Fruit fly (Drosophila melanogaster) whole organism, embryonic: ENCODE data around the gene CG13084.
A peak's percentile ranks its signal among the peaks of the same experiment; 100 is the strongest.

Source experiments
- Aef1 ChIP-seq: fragments of 200-800 bp; sonication (Bioruptor generic); IDR thresholded peaks from 3 replicates; pipeline ENCODE4 v1.3.6; 2022; ENCODE audit warnings: missing biosample characterization, missing genetic modification characterization
- BtbVII ChIP-seq: fragments of 200-800 bp; sonication (Bioruptor generic); optimal IDR thresholded peaks from 3 replicates; lab custom pipeline; 2017; ENCODE audit warnings: missing biosample characterization, mild to moderate bottlenecking, missing genetic modification characterization
- CG10366 ChIP-seq: fragments of 200-800 bp; sonication (Bioruptor generic); IDR thresholded peaks from 2 replicates; pipeline ENCODE4 v1.3.6; 2022; ENCODE audit warnings: missing biosample characterization, missing genetic modification characterization
- CG10462 ChIP-seq: fragments of 200-800 bp; sonication (Bioruptor generic); optimal IDR thresholded peaks from 2 replicates; lab custom pipeline; 2016; ENCODE audit warnings: missing biosample characterization, missing genetic modification characterization
- CG11696 ChIP-seq: fragments of 200-800 bp; sonication (Bioruptor generic); IDR thresholded peaks from 2 replicates; pipeline ENCODE4 v1.3.6; 2022; ENCODE audit warnings: missing biosample characterization, missing genetic modification characterization
- CG12391 ChIP-seq: fragments of 200-800 bp; sonication (Bioruptor generic); optimal IDR thresholded peaks from 3 replicates; lab custom pipeline; 2018; ENCODE audit warnings: missing biosample characterization, mild to moderate bottlenecking, missing genetic modification characterization, moderate library complexity
- CG12744 ChIP-seq: fragments of 200-800 bp; sonication (Bioruptor generic); optimal IDR thresholded peaks from 2 replicates; lab custom pipeline; 2016; ENCODE audit warnings: missing biosample characterization, missing genetic modification characterization
- CG12942 ChIP-seq: fragments of 200-800 bp; sonication (Bioruptor generic); optimal IDR thresholded peaks from 3 replicates; lab custom pipeline; 2016; ENCODE audit warnings: missing biosample characterization, missing genetic modification characterization
- CG15011 ChIP-seq: fragments of 200-800 bp; sonication (Bioruptor generic); optimal IDR thresholded peaks from 3 replicates; lab custom pipeline; 2018; ENCODE audit warnings: missing biosample characterization, mild to moderate bottlenecking, missing genetic modification characterization
- CG15269 ChIP-seq: fragments of 200-800 bp; sonication (Bioruptor generic); optimal IDR thresholded peaks from 2 replicates; lab custom pipeline; 2018; ENCODE audit warnings: missing biosample characterization, mild to moderate bottlenecking, missing genetic modification characterization, moderate library complexity
- CG15696 ChIP-seq: fragments of 200-800 bp; sonication (Bioruptor generic); optimal IDR thresholded peaks from 2 replicates; lab custom pipeline; 2019; ENCODE audit warnings: missing biosample characterization, mild to moderate bottlenecking, missing genetic modification characterization, moderate library complexity
- CG16813 ChIP-seq: fragments of 200-800 bp; sonication (Bioruptor generic); IDR thresholded peaks from 3 replicates; pipeline ENCODE4 v1.3.6; 2022; ENCODE audit warnings: missing biosample characterization, missing genetic modification characterization; ENCODE audit not compliant: partially characterized antibody
- CG17829 ChIP-seq: fragments of 200-800 bp; optimal IDR thresholded peaks from 2 replicates; lab custom pipeline; 2019; ENCODE audit warnings: missing biosample characterization, mild to moderate bottlenecking, missing genetic modification characterization, moderate library complexity
- CG2129 ChIP-seq: fragments of 200-800 bp; sonication (Bioruptor generic); IDR thresholded peaks from 2 replicates; pipeline ENCODE4 v1.3.6; 2022; ENCODE audit warnings: missing biosample characterization, missing genetic modification characterization; ENCODE audit not compliant: partially characterized antibody
- CG30431 ChIP-seq: fragments of 200-800 bp; sonication (Bioruptor generic); optimal IDR thresholded peaks from 2 replicates; lab custom pipeline; 2017; ENCODE audit warnings: missing biosample characterization, missing genetic modification characterization
- CG31441 ChIP-seq: fragments of 200-800 bp; sonication (Bioruptor generic); IDR thresholded peaks from 2 replicates; pipeline ENCODE4 v1.3.6; 2022; ENCODE audit warnings: missing biosample characterization, missing genetic modification characterization
- CG33557 ChIP-seq: fragments of 200-800 bp; sonication (Bioruptor generic); optimal IDR thresholded peaks from 2 replicates; lab custom pipeline; 2019; ENCODE audit warnings: missing biosample characterization, mild to moderate bottlenecking, missing genetic modification characterization, moderate library complexity
- CG34422 ChIP-seq: fragments of 200-800 bp; sonication (Bioruptor generic); IDR thresholded peaks from 3 replicates; pipeline ENCODE4 v1.3.6; 2022; ENCODE audit warnings: missing biosample characterization, missing genetic modification characterization
- CG4854 ChIP-seq: fragments of 200-800 bp; sonication (Bioruptor generic); optimal IDR thresholded peaks from 2 replicates; lab custom pipeline; 2016; ENCODE audit warnings: missing biosample characterization, missing genetic modification characterization, inconsistent platforms
- CG9817 ChIP-seq: fragments of 200-800 bp; sonication (Bioruptor generic); optimal IDR thresholded peaks from 2 replicates; lab custom pipeline; 2018; ENCODE audit warnings: missing biosample characterization, mild to moderate bottlenecking, missing genetic modification characterization, moderate library complexity
- HLH54F ChIP-seq: fragments of 200-800 bp; sonication (Bioruptor generic); optimal IDR thresholded peaks from 3 replicates; lab custom pipeline; 2016; ENCODE audit warnings: missing biosample characterization, missing genetic modification characterization
- Hand ChIP-seq: fragments of 200-800 bp; sonication (Bioruptor generic); optimal IDR thresholded peaks from 2 replicates; lab custom pipeline; 2017; ENCODE audit warnings: mild to moderate bottlenecking, missing biosample characterization, missing genetic modification reagents, missing genetic modification characterization
- Hr51 ChIP-seq, 2 experiments: fragments of 200-800 bp; sonication (Bioruptor generic); optimal IDR thresholded peaks; 2 replicates in 1 of 2; 3 replicates in 1 of 2; lab custom pipeline; 2016 to 2018; ENCODE audit warnings: missing biosample characterization in 2 of 2, missing genetic modification characterization in 2 of 2, mild to moderate bottlenecking in 1 of 2, moderate library complexity in 1 of 2
- Meics ChIP-seq: fragments of 200-800 bp; sonication (Bioruptor generic); optimal IDR thresholded peaks from 2 replicates; lab custom pipeline; 2017; ENCODE audit warnings: missing biosample characterization, mild to moderate bottlenecking, missing genetic modification characterization
- NK7.1 ChIP-seq: fragments of 200-800 bp; sonication (Bioruptor generic); optimal IDR thresholded peaks from 3 replicates; lab custom pipeline; 2016; ENCODE audit warnings: missing biosample characterization, missing genetic modification characterization
- Neu2 ChIP-seq: fragments of 200-800 bp; sonication (Bioruptor generic); optimal IDR thresholded peaks from 3 replicates; lab custom pipeline; 2016; ENCODE audit warnings: missing biosample characterization, missing genetic modification characterization, borderline replicate concordance
- Optix ChIP-seq: fragments of 200-800 bp; sonication (Bioruptor generic); IDR thresholded peaks from 3 replicates; pipeline ENCODE4 v1.3.6; 2022; ENCODE audit warnings: missing biosample characterization, missing genetic modification characterization
- Poxn ChIP-seq: fragments of 200-800 bp; sonication (Bioruptor generic); IDR thresholded peaks from 2 replicates; pipeline ENCODE4 v1.3.6; 2022; ENCODE audit warnings: missing biosample characterization, missing genetic modification characterization
- Six4 ChIP-seq: fragments of 200-800 bp; sonication (Bioruptor generic); optimal IDR thresholded peaks from 2 replicates; lab custom pipeline; 2016; ENCODE audit warnings: missing biosample characterization, missing genetic modification characterization
- Xrp1 ChIP-seq: fragments of 200-800 bp; sonication (Bioruptor generic); IDR thresholded peaks from 2 replicates; pipeline ENCODE4 v1.3.6; 2022; ENCODE audit warnings: missing biosample characterization, missing genetic modification characterization
- YL-1 ChIP-seq: fragments of 200-800 bp; sonication (Bioruptor generic); optimal IDR thresholded peaks from 3 replicates; lab custom pipeline; 2017; ENCODE audit warnings: missing biosample characterization, mild to moderate bottlenecking, missing genetic modification characterization
- ab ChIP-seq: fragments of 200-800 bp; sonication (Bioruptor generic); optimal IDR thresholded peaks from 2 replicates; lab custom pipeline; 2016; ENCODE audit warnings: missing biosample characterization, missing genetic modification characterization
- ato ChIP-seq: fragments of 200-800 bp; sonication (Bioruptor generic); IDR thresholded peaks from 2 replicates; pipeline ENCODE4 v1.3.6; 2022; ENCODE audit warnings: missing biosample characterization, missing genetic modification characterization; ENCODE audit not compliant: partially characterized antibody
- chinmo ChIP-seq: fragments of 200-800 bp; sonication (Bioruptor generic); IDR thresholded peaks from 4 replicates; pipeline ENCODE4 v1.3.6; 2022; ENCODE audit warnings: missing biosample characterization, missing genetic modification characterization; ENCODE audit not compliant: partially characterized antibody
- crp ChIP-seq, 2 experiments: fragments of 200-800 bp; sonication (Bioruptor generic); optimal IDR thresholded peaks; 2 replicates in 1 of 2; 3 replicates in 1 of 2; lab custom pipeline; 2017; ENCODE audit warnings: missing biosample characterization in 2 of 2, missing genetic modification characterization in 2 of 2, mild to moderate bottlenecking in 1 of 2, moderate library complexity in 1 of 2
- danr ChIP-seq: fragments of 200-800 bp; sonication (Bioruptor generic); IDR thresholded peaks from 2 replicates; pipeline ENCODE4 v1.3.6; 2022; ENCODE audit warnings: missing biosample characterization, missing genetic modification characterization
- dati ChIP-seq: fragments of 200-800 bp; sonication (Bioruptor generic); IDR thresholded peaks from 2 replicates; pipeline ENCODE4 v1.3.6; 2022; ENCODE audit warnings: missing biosample characterization, missing genetic modification characterization
- dpn ChIP-seq, 2 experiments: fragments of 200-800 bp; sonication (Bioruptor generic); optimal IDR thresholded peaks; 3 replicates each; lab custom pipeline; 2016; ENCODE audit warnings: missing biosample characterization in 2 of 2, missing genetic modification characterization in 2 of 2
- emc ChIP-seq: fragments of 200-800 bp; sonication (Bioruptor generic); optimal IDR thresholded peaks from 2 replicates; lab custom pipeline; 2016; ENCODE audit warnings: missing biosample characterization, missing genetic modification characterization
- lbe ChIP-seq: fragments of 200-800 bp; sonication (Bioruptor generic); optimal IDR thresholded peaks from 2 replicates; lab custom pipeline; 2016; ENCODE audit warnings: missing biosample characterization, mild to moderate bottlenecking, missing genetic modification characterization
- maf-S ChIP-seq: fragments of 200-800 bp; sonication (Bioruptor generic); optimal IDR thresholded peaks from 2 replicates; lab custom pipeline; 2016; ENCODE audit warnings: missing biosample characterization, missing genetic modification characterization
- pan ChIP-seq, 4 experiments: fragments of >200 bp in 3 of 4; fragments of 200-800 bp in 1 of 4; sonication (Bioruptor generic) in 1 of 4; optimal IDR thresholded peaks in 3 of 4; IDR thresholded peaks in 1 of 4; 2 replicates each; pipeline versions ENCODE4 v1.3.6 to Lab custom; 2017 to 2022; ENCODE audit warnings: missing biosample characterization in 2 of 4, missing genetic modification characterization in 2 of 4, mixed read lengths in 1 of 4
- seq ChIP-seq: fragments of 200-800 bp; sonication (Bioruptor generic); IDR thresholded peaks from 2 replicates; pipeline ENCODE4 v1.3.6; 2022; ENCODE audit warnings: missing biosample characterization, missing genetic modification characterization
- shn ChIP-seq: fragments of 200-800 bp; sonication (Bioruptor generic); optimal IDR thresholded peaks from 3 replicates; lab custom pipeline; 2016; ENCODE audit warnings: missing biosample characterization, missing genetic modification characterization
- tgo ChIP-seq: fragments of 200-800 bp; sonication (Bioruptor generic); IDR thresholded peaks from 3 replicates; pipeline ENCODE4 v1.3.6; 2022; ENCODE audit warnings: missing biosample characterization, missing genetic modification characterization
- tll ChIP-seq, 2 experiments: fragments of 200-800 bp in 1 of 2; fragments of >200 bp in 1 of 2; sonication (Bioruptor generic) in 1 of 2; optimal IDR thresholded peaks; 2 replicates each; lab custom pipeline; 2017 to 2019; ENCODE audit warnings: missing biosample characterization in 2 of 2, missing genetic modification characterization in 2 of 2, mild to moderate bottlenecking in 1 of 2, moderate library complexity in 1 of 2
- tna ChIP-seq: fragments of 200-800 bp; sonication (Bioruptor generic); IDR thresholded peaks from 2 replicates; pipeline ENCODE4 v1.3.6; 2022; ENCODE audit warnings: missing biosample characterization, missing genetic modification characterization; ENCODE audit not compliant: partially characterized antibody
- trh ChIP-seq: fragments of 200-800 bp; sonication (Bioruptor generic); optimal IDR thresholded peaks from 2 replicates; lab custom pipeline; 2016; ENCODE audit warnings: missing biosample characterization, missing genetic modification characterization
- unc-4 ChIP-seq: fragments of 200-800 bp; sonication (Bioruptor generic); IDR thresholded peaks from 2 replicates; pipeline ENCODE4 v1.3.6; 2022; ENCODE audit warnings: missing biosample characterization, missing genetic modification characterization; ENCODE audit not compliant: partially characterized antibody
- wdn ChIP-seq: fragments of 200-800 bp; sonication (Bioruptor generic); IDR thresholded peaks from 2 replicates; pipeline ENCODE4 v1.3.6; 2022; ENCODE audit warnings: missing biosample characterization, missing genetic modification characterization

CG13084 gene

DNA sequence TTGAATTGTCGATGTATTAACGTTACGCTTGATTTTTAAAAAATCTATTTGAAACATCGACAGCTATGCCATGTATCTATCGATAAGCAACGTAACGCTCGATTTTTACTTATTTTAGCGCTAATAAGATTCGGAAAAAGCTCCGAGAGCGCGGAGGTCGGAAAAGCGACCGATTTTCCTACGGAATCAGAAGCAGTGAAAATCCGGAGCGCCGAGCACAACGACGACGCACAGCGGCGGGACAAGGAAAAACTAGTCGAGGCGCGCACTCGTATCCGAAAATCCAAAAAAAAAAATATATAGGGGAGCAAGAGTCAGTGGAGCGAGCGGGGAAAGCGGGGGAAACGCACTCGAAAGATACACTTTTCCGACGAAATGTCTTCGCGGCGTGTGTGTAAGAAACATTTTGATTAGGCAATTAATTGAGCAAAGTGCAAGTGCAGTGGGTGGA is 33.9 kb downstream of the CG13084 start, which contains the start of gene CG10132 (continued):
- TF ChIP-seq CG30431 (GFP tag; lab: Kevin White, UChicago) = no peak
- no peak for TF ChIP-seq tgo (GFP tag; lab: Robert Waterston, UW)
- no peak for TF ChIP-seq CG2129 (GFP tag; lab: Robert Waterston, UW)
- no peak for TF ChIP-seq Six4 (GFP tag; lab: Kevin White, UChicago)
- TF ChIP-seq NK7.1 (GFP tag; lab: Kevin White, UChicago) = no peak
- TF ChIP-seq CG10462 (GFP tag; lab: Kevin White, UChicago) = no peak
- TF ChIP-seq Hand (GFP tag; lab: Kevin White, UChicago) = no peak
- no peak for TF ChIP-seq dpn (GFP tag; optimal IDR thresholded peaks at IDR 0.05; lab: Kevin White, UChicago)
- TF ChIP-seq dati (GFP tag; lab: Robert Waterston, UW) = no peak
- no peak for TF ChIP-seq Aef1 (GFP tag; lab: Robert Waterston, UW)
- no peak for TF ChIP-seq CG9817 (tag; lab: Kevin White, UChicago)
- TF ChIP-seq wdn (GFP tag; lab: Robert Waterston, UW) = no peak
- peak; percentile 42; the same call in 1 of the 3 replicates for TF ChIP-seq CG34422 (GFP tag; lab: Robert Waterston, UW)
- 0 out of 4 replicates have a peak, but pooled peaks have one; percentile 57 for TF ChIP-seq chinmo
- TF ChIP-seq CG11696 (GFP tag; lab: Robert Waterston, UW) = no peak
- no peak for TF ChIP-seq Neu2 (GFP tag; lab: Kevin White, UChicago)
- TF ChIP-seq Xrp1 = no peak
- TF ChIP-seq emc (GFP tag; lab: Kevin White, UChicago) = no peak
- TF ChIP-seq trh (GFP tag; lab: Kevin White, UChicago) = no peak
- no peak for TF ChIP-seq HLH54F (GFP tag; lab: Kevin White, UChicago)
- TF ChIP-seq tll (GFP tag; optimal IDR thresholded peaks at IDR 0.05; lab: Kevin White, UChicago) = no peak
- TF ChIP-seq Meics (GFP tag; lab: Kevin White, UChicago) = no peak
- no peak for TF ChIP-seq Optix (GFP tag; lab: Robert Waterston, UW)
- TF ChIP-seq shn (GFP tag; lab: Kevin White, UChicago) = no peak
- TF ChIP-seq CG4854 (GFP tag; lab: Kevin White, UChicago) = no peak
- no peak for TF ChIP-seq danr (GFP tag; lab: Robert Waterston, UW)
- TF ChIP-seq CG33557 = no peak
- no peak for TF ChIP-seq CG31441 (GFP tag; lab: Robert Waterston, UW)
- peak; percentile 53 for TF ChIP-seq ato (GFP tag; lab: Robert Waterston, UW)
- no peak for TF ChIP-seq pan (optimal IDR thresholded peaks at IDR 0.05; lab: Kevin White, UChicago)
- TF ChIP-seq pan (GFP tag; optimal IDR thresholded peaks at IDR 0.05 in 1 of 2, IDR thresholded peaks at IDR 0.05 in 1 of 2) = no peak
- peak; percentile 53; the same call in 2 of the 3 replicates for TF ChIP-seq CG16813 (GFP tag; lab: Robert Waterston, UW)
- TF ChIP-seq CG15269 (tag; lab: Kevin White, UChicago) = no peak
- TF ChIP-seq CG10366 (GFP tag; lab: Robert Waterston, UW) = no peak
- peak; percentile 46; the same call in 1 of the 2 replicates for TF ChIP-seq unc-4
- no peak for TF ChIP-seq CG12942 (GFP tag; lab: Kevin White, UChicago)
- TF ChIP-seq CG12391 (tag; lab: Kevin White, UChicago) = no peak
- no peak for TF ChIP-seq lbe (GFP tag; lab: Kevin White, UChicago)
- TF ChIP-seq CG15696 = no peak
- peak; percentile 13 for TF ChIP-seq YL-1 (GFP tag; lab: Kevin White, UChicago)
- TF ChIP-seq crp (GFP tag; optimal IDR thresholded peaks at IDR 0.05; lab: Kevin White, UChicago) = no peak
- no peak for TF ChIP-seq Poxn (GFP tag; lab: Robert Waterston, UW)
- TF ChIP-seq BtbVII (GFP tag; lab: Kevin White, UChicago) = no peak
- no peak for TF ChIP-seq seq
- TF ChIP-seq tna (GFP tag; lab: Robert Waterston, UW) = peak; percentile 58; the same call in 1 of the 2 replicates
- no peak for TF ChIP-seq ab (GFP tag; lab: Kevin White, UChicago)
- no peak for TF ChIP-seq maf-S (GFP tag; lab: Kevin White, UChicago)
- no peak for TF ChIP-seq CG12744 (GFP tag; lab: Kevin White, UChicago)
- no peak for TF ChIP-seq CG15011 (GFP tag; lab: Kevin White, UChicago)
- no peak for TF ChIP-seq Hr51 (GFP tag; optimal IDR thresholded peaks at IDR 0.05; lab: Kevin White, UChicago)
- TF ChIP-seq CG17829 (tag; lab: Kevin White, UChicago) = no peak
